Fruit fly (Drosophila melanogaster) whole organism, adult: ENCODE data around the gene Syt12.

ENCODE experiments used
- CG11617 ChIP-seq: fragments of 200-800 bp; sonication (Bioruptor generic); optimal IDR thresholded peaks from 2 replicates; lab custom pipeline; 2017; ENCODE audit warnings: mild to moderate bottlenecking, missing biosample characterization, missing genetic modification reagents, missing genetic modification characterization
- CG12768 ChIP-seq: fragments of 200-800 bp; sonication (Bioruptor generic); optimal IDR thresholded peaks from 2 replicates; lab custom pipeline; 2017; ENCODE audit warnings: missing biosample characterization, missing genetic modification characterization, mild to moderate bottlenecking, moderate library complexity, missing genetic modification reagents
- CG14711 ChIP-seq: fragments of 200-800 bp; sonication (Bioruptor generic); optimal IDR thresholded peaks from 2 replicates; lab custom pipeline; 2018; ENCODE audit warnings: missing biosample characterization, mild to moderate bottlenecking, missing genetic modification characterization, moderate library complexity
- CG1620 ChIP-seq: fragments of 200-800 bp; sonication (Bioruptor generic); optimal IDR thresholded peaks from 2 replicates; lab custom pipeline; 2016; ENCODE audit warnings: missing biosample characterization, missing genetic modification characterization
- CG33017 ChIP-seq: fragments of 200-800 bp; sonication (Bioruptor generic); optimal IDR thresholded peaks from 2 replicates; lab custom pipeline; 2018; ENCODE audit warnings: missing biosample characterization, mild to moderate bottlenecking, missing genetic modification characterization, moderate library complexity
- CG5204 ChIP-seq: fragments of 200-800 bp; sonication (Bioruptor generic); optimal IDR thresholded peaks from 2 replicates; lab custom pipeline; 2016; ENCODE audit warnings: missing biosample characterization, missing genetic modification characterization
- CG7045 ChIP-seq: fragments of 200-800 bp; sonication (Bioruptor generic); optimal IDR thresholded peaks from 2 replicates; lab custom pipeline; 2017; ENCODE audit warnings: missing biosample characterization, mild to moderate bottlenecking, missing genetic modification characterization
- CG7101 ChIP-seq: fragments of 200-800 bp; sonication (Bioruptor generic); optimal IDR thresholded peaks from 2 replicates; lab custom pipeline; 2018; ENCODE audit warnings: missing biosample characterization, mild to moderate bottlenecking, missing genetic modification characterization, moderate library complexity
- Clk ChIP-seq: fragments of 200-800 bp; sonication (Bioruptor generic); optimal IDR thresholded peaks from 2 replicates; lab custom pipeline; 2017; ENCODE audit warnings: missing biosample characterization, missing genetic modification characterization
- Crg-1 ChIP-seq: fragments of 200-800 bp; sonication (Bioruptor generic); optimal IDR thresholded peaks from 2 replicates; lab custom pipeline; 2016; ENCODE audit warnings: missing biosample characterization, missing genetic modification characterization
- Hr96 ChIP-seq: fragments of 200-800 bp; sonication (Bioruptor generic); optimal IDR thresholded peaks from 2 replicates; lab custom pipeline; 2016; ENCODE audit warnings: missing biosample characterization, missing genetic modification characterization
- Mnt ChIP-seq: fragments of 200-800 bp; sonication (Bioruptor generic); optimal IDR thresholded peaks from 2 replicates; lab custom pipeline; 2016; ENCODE audit warnings: missing biosample characterization, mild to moderate bottlenecking, missing genetic modification characterization
- bab1 ChIP-seq: fragments of 200-800 bp; sonication (Bioruptor generic); optimal IDR thresholded peaks from 3 replicates; lab custom pipeline; 2019; ENCODE audit warnings: missing biosample characterization, mild to moderate bottlenecking, missing genetic modification characterization, moderate library complexity
- cic ChIP-seq: fragments of 200-800 bp; sonication (Bioruptor generic); optimal IDR thresholded peaks from 2 replicates; lab custom pipeline; 2017; ENCODE audit warnings: missing biosample characterization, mild to moderate bottlenecking, missing genetic modification characterization, moderate library complexity
- cnc ChIP-seq, 2 experiments: fragments of >200 bp; optimal IDR thresholded peaks; 2 replicates each; lab custom pipeline; 2017
- kay ChIP-seq: fragments of 200-800 bp; sonication (Bioruptor generic); peaks from one replicate; lab custom pipeline; 2016; ENCODE audit warnings: missing biosample characterization, missing genetic modification characterization, borderline replicate concordance
- ovo ChIP-seq: fragments of 200-800 bp; sonication (Bioruptor generic); optimal IDR thresholded peaks from 2 replicates; lab custom pipeline; 2016; ENCODE audit warnings: missing biosample characterization, missing genetic modification characterization
- pad ChIP-seq: fragments of 200-800 bp; sonication (Bioruptor generic); optimal IDR thresholded peaks from 3 replicates; lab custom pipeline; 2017; ENCODE audit warnings: missing biosample characterization, missing genetic modification characterization, mild to moderate bottlenecking, moderate library complexity, missing genetic modification reagents
- tj ChIP-seq: fragments of 200-800 bp; sonication (Bioruptor generic); optimal IDR thresholded peaks from 3 replicates; lab custom pipeline; 2017; ENCODE audit warnings: missing biosample characterization, mild to moderate bottlenecking, missing genetic modification characterization, moderate library complexity
- toe ChIP-seq: fragments of 200-800 bp; sonication (Bioruptor generic); optimal IDR thresholded peaks from 2 replicates; lab custom pipeline; 2016; ENCODE audit warnings: missing biosample characterization, missing genetic modification characterization

Syt12 gene

dm6 chrX:13323526-13323925 is 35.5 kb upstream of the Syt12 start:
- TF ChIP-seq Mnt (GFP tag; lab: Kevin White, UChicago) (no peak), CG33017 (no peak), CG14711 (no peak), kay (GFP tag; lab: Kevin White, UChicago) (no peak), CG1620 (GFP tag; lab: Kevin White, UChicago) (no peak), CG7101 (no peak), cnc (optimal IDR thresholded peaks at IDR 0.05; lab: Kevin White, UChicago) (no peak), CG11617 (GFP tag; lab: Kevin White, UChicago) (no peak), pad (GFP tag; lab: Kevin White, UChicago) (no peak), Crg-1 (GFP tag; lab: Kevin White, UChicago) (no peak), toe (GFP tag; lab: Kevin White, UChicago) (no peak), Hr96 (GFP tag; lab: Kevin White, UChicago) (no peak), ovo (GFP tag; lab: Kevin White, UChicago) (no peak), CG7045 (GFP tag; lab: Kevin White, UChicago) (no peak)

- TF ChIP-seq cnc (optimal IDR thresholded peaks at IDR 0.05; lab: Kevin White, UChicago), result no peak
- TF ChIP-seq CG12768, result no peak
Observed at dm6 chrX:13325310-13325709, 33.7 kb upstream of the Syt12 start.

dm6 chrX:13329572-13330046 is 29.4 kb upstream of the Syt12 start, which contains the start of gene Prx2:
TSS of gene Prx2 (plus strand) at chrX:13329824.
- TF ChIP-seq ovo (GFP tag; lab: Kevin White, UChicago), result peak; percentile 55
- TF ChIP-seq CG11617 (GFP tag; lab: Kevin White, UChicago), result peak; percentile 50
- peak; percentile 71 for TF ChIP-seq bab1 (GFP tag; lab: Kevin White, UChicago)
- TF ChIP-seq cnc (optimal IDR thresholded peaks at IDR 0.05; lab: Kevin White, UChicago), result no peak
- TF ChIP-seq Hr96 (GFP tag; lab: Kevin White, UChicago), result peak; percentile 55
- TF ChIP-seq cic (GFP tag; lab: Kevin White, UChicago), result peak; percentile 55
- TF ChIP-seq pad (GFP tag; lab: Kevin White, UChicago), result peak; percentile 52
- peak; percentile 42 for TF ChIP-seq CG14711
- peak; percentile 71 for TF ChIP-seq CG1620 (GFP tag; lab: Kevin White, UChicago)
- peak; percentile 30 for TF ChIP-seq Crg-1 (GFP tag; lab: Kevin White, UChicago)
- TF ChIP-seq tj (GFP tag; lab: Kevin White, UChicago), result no peak
- TF ChIP-seq Mnt (GFP tag; lab: Kevin White, UChicago), result peak; percentile 96
- TF ChIP-seq CG33017, result no peak
- TF ChIP-seq CG12768, result peak; percentile 14
- TF ChIP-seq Clk (GFP tag; lab: Kevin White, UChicago), result no peak
- peak; percentile 61 for TF ChIP-seq CG7101
- TF ChIP-seq CG5204, result no peak
- no peak for TF ChIP-seq kay (GFP tag; lab: Kevin White, UChicago)
- no peak for TF ChIP-seq toe (GFP tag; lab: Kevin White, UChicago)
- no peak for TF ChIP-seq CG7045 (GFP tag; lab: Kevin White, UChicago)

DNA sequence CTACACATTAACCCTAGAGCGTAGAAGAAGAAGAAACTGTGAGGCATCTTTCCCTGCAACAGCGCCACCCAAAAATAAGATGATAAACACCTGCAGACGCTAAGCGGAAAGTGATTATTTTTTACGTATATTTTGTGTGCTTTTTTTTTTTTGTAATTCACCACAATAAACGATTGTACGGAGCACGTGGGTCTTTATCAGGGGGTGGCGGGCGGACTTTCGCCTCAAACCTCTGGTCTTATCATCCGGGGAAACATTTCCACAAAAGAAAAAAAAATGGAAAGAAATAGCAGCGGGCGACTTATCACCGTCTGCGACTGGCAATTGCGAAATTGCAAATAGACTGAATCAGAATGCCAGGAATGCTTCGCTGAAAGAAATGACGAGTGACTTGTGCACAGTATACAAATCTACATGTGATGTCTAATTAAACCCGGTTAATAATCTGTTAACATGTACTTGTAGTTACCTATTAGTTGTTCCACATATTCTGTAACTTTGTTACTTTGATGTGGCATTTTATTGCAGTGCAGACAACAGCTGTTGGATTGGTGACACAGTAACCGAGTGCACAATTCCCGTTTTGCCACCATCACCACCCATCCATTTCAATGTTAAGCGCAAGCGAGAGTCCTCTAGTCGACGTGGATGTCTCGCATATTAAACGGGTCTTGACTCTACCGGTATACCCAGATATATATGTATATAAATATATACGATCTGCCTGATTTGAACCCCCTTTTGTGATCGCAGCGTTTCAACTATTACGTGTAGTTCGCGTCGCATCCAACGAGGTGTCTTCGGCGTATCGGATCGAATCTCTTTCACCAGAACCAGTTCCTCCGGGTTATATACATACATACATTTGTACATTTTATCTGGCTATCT is 27.0 kb upstream of the Syt12 start:
- peak; percentile 62 for TF ChIP-seq Crg-1 (GFP tag; lab: Kevin White, UChicago)
- peak; percentile 84 for TF ChIP-seq CG7101
- peak; percentile 61 for TF ChIP-seq tj (GFP tag; lab: Kevin White, UChicago)
- TF ChIP-seq CG11617 (GFP tag; lab: Kevin White, UChicago), result peak; percentile 62
- TF ChIP-seq pad (GFP tag; lab: Kevin White, UChicago), result peak; percentile 50
- peak; percentile 56 for TF ChIP-seq Hr96 (GFP tag; lab: Kevin White, UChicago)
- TF ChIP-seq CG5204, result no peak
- TF ChIP-seq CG14711, result peak; percentile 82
- peak; percentile 93 for TF ChIP-seq Mnt (GFP tag; lab: Kevin White, UChicago)
- TF ChIP-seq CG1620 (GFP tag; lab: Kevin White, UChicago), result no peak
- TF ChIP-seq cnc (optimal IDR thresholded peaks at IDR 0.05; lab: Kevin White, UChicago), result no peak
- peak; percentile 73 for TF ChIP-seq CG33017
- TF ChIP-seq cic (GFP tag; lab: Kevin White, UChicago), result peak; percentile 44
- peak; percentile 19 for TF ChIP-seq CG7045 (GFP tag; lab: Kevin White, UChicago)
- TF ChIP-seq ovo (GFP tag; lab: Kevin White, UChicago), result peak; percentile 89
- peak; percentile 35 for TF ChIP-seq bab1 (GFP tag; lab: Kevin White, UChicago)
- no peak for TF ChIP-seq toe (GFP tag; lab: Kevin White, UChicago)
- TF ChIP-seq CG12768, result peak; percentile 55
- peak; percentile 92 for TF ChIP-seq kay (GFP tag; lab: Kevin White, UChicago)
- TF ChIP-seq Clk (GFP tag; lab: Kevin White, UChicago), result no peak

dm6 chrX:13332702-13333243 is 26.3 kb upstream of the Syt12 start:
- TF ChIP-seq toe (GFP tag; lab: Kevin White, UChicago) (no peak), CG33017 (no peak), CG7045 (GFP tag; lab: Kevin White, UChicago) (no peak), CG12768 (no peak), CG7101 (no peak), bab1 (GFP tag; lab: Kevin White, UChicago) (no peak), kay (GFP tag; lab: Kevin White, UChicago) (no peak), CG14711 (no peak), Clk (GFP tag; lab: Kevin White, UChicago) (no peak), cnc (optimal IDR thresholded peaks at IDR 0.05; lab: Kevin White, UChicago) (no peak), cic (GFP tag; lab: Kevin White, UChicago) (no peak), pad (GFP tag; lab: Kevin White, UChicago) (no peak), tj (GFP tag; lab: Kevin White, UChicago) (no peak), CG11617 (GFP tag; lab: Kevin White, UChicago) (no peak)
